Fruit fly (Drosophila melanogaster) whole organism, embryonic: ENCODE results near the gene CG10512.

Source experiments
- Bdp1 ChIP-seq: fragments of 200-800 bp; sonication (Bioruptor generic); optimal IDR thresholded peaks from 3 replicates; lab custom pipeline; 2016; ENCODE audit warnings: missing biosample characterization, missing genetic modification characterization
- BtbVII ChIP-seq: fragments of 200-800 bp; sonication (Bioruptor generic); optimal IDR thresholded peaks from 3 replicates; lab custom pipeline; 2017; ENCODE audit warnings: missing biosample characterization, mild to moderate bottlenecking, missing genetic modification characterization
- Bteb2 ChIP-seq: fragments of 200-800 bp; sonication (Bioruptor generic); optimal IDR thresholded peaks from 2 replicates; lab custom pipeline; 2016; ENCODE audit warnings: missing biosample characterization, missing genetic modification characterization
- CG10979 ChIP-seq: fragments of 200-800 bp; sonication (Bioruptor generic); optimal IDR thresholded peaks from 2 replicates; lab custom pipeline; 2018; ENCODE audit warnings: missing biosample characterization, mild to moderate bottlenecking, missing genetic modification characterization, moderate library complexity
- CG11247 ChIP-seq: fragments of 200-800 bp; sonication (Bioruptor generic); IDR thresholded peaks from 2 replicates; pipeline ENCODE4 v1.3.6; 2022; ENCODE audit warnings: missing biosample characterization, missing genetic modification characterization
- CG12219 ChIP-seq: fragments of 200-800 bp; sonication (Bioruptor generic); optimal IDR thresholded peaks from 3 replicates; lab custom pipeline; 2018; ENCODE audit warnings: missing biosample characterization, mild to moderate bottlenecking, missing genetic modification characterization
- CG13123 ChIP-seq: fragments of 200-800 bp; sonication (Bioruptor generic); optimal IDR thresholded peaks from 2 replicates; lab custom pipeline; 2016; ENCODE audit warnings: missing biosample characterization, missing genetic modification characterization
- CG13287 ChIP-seq: fragments of 200-800 bp; sonication (Bioruptor generic); IDR thresholded peaks from 2 replicates; pipeline ENCODE4 v1.3.6; 2022; ENCODE audit warnings: missing biosample characterization, missing genetic modification characterization; ENCODE audit not compliant: partially characterized antibody
- CG13624 ChIP-seq: fragments of 200-800 bp; sonication (Bioruptor generic); optimal IDR thresholded peaks from 2 replicates; lab custom pipeline; 2016; ENCODE audit warnings: missing biosample characterization, missing genetic modification characterization
- CG15479 ChIP-seq: fragments of 200-800 bp; sonication (Bioruptor generic); optimal IDR thresholded peaks from 3 replicates; lab custom pipeline; 2019; ENCODE audit warnings: missing biosample characterization, mild to moderate bottlenecking, missing genetic modification characterization, moderate library complexity
- CG16779 ChIP-seq: fragments of 200-800 bp; sonication (Bioruptor generic); IDR thresholded peaks from 2 replicates; pipeline ENCODE4 v1.3.6; 2022; ENCODE audit warnings: missing biosample characterization, missing genetic modification characterization
- CG16815 ChIP-seq: fragments of 200-800 bp; sonication (Bioruptor generic); optimal IDR thresholded peaks from 3 replicates; lab custom pipeline; 2017; ENCODE audit warnings: missing biosample characterization, mild to moderate bottlenecking, missing genetic modification characterization
- CG17802 ChIP-seq: fragments of 200-800 bp; sonication (Bioruptor generic); optimal IDR thresholded peaks from 2 replicates; lab custom pipeline; 2018; ENCODE audit warnings: missing biosample characterization, mild to moderate bottlenecking, missing genetic modification characterization, moderate library complexity
- CG1792 ChIP-seq: fragments of 200-800 bp; sonication (Bioruptor generic); optimal IDR thresholded peaks from 2 replicates; lab custom pipeline; 2016; ENCODE audit warnings: missing biosample characterization, missing genetic modification characterization
- CG2129 ChIP-seq: fragments of 200-800 bp; sonication (Bioruptor generic); IDR thresholded peaks from 2 replicates; pipeline ENCODE4 v1.3.6; 2022; ENCODE audit warnings: missing biosample characterization, missing genetic modification characterization; ENCODE audit not compliant: partially characterized antibody
- CG2875 ChIP-seq: fragments of 200-800 bp; sonication (Bioruptor generic); optimal IDR thresholded peaks from 2 replicates; lab custom pipeline; 2017; ENCODE audit warnings: missing biosample characterization, mild to moderate bottlenecking, missing genetic modification characterization, missing genetic modification reagents
- CG33213 ChIP-seq: fragments of 200-800 bp; sonication (Bioruptor generic); optimal IDR thresholded peaks from 3 replicates; lab custom pipeline; 2016; ENCODE audit warnings: missing biosample characterization, missing genetic modification characterization
- CG33557 ChIP-seq: fragments of 200-800 bp; sonication (Bioruptor generic); optimal IDR thresholded peaks from 2 replicates; lab custom pipeline; 2019; ENCODE audit warnings: missing biosample characterization, mild to moderate bottlenecking, missing genetic modification characterization, moderate library complexity
- CG3726 ChIP-seq: fragments of 200-800 bp; sonication (Bioruptor generic); IDR thresholded peaks from 3 replicates; pipeline ENCODE4, ENCODE4 v1.3.6; 2022; ENCODE audit warnings: missing biosample characterization, missing genetic modification characterization
- CG6854 ChIP-seq: fragments of 200-800 bp; sonication (Bioruptor generic); optimal IDR thresholded peaks from 3 replicates; lab custom pipeline; 2017; ENCODE audit warnings: missing biosample characterization, mild to moderate bottlenecking, missing genetic modification characterization
- CG7372 ChIP-seq: fragments of 200-800 bp; sonication (Bioruptor generic); IDR thresholded peaks from 2 replicates; pipeline ENCODE4 v1.3.6; 2022; ENCODE audit warnings: missing biosample characterization, missing genetic modification characterization
- CHES-1-like ChIP-seq: fragments of 200-800 bp; sonication (Bioruptor generic); optimal IDR thresholded peaks from 2 replicates; lab custom pipeline; 2016; ENCODE audit warnings: missing biosample characterization, missing genetic modification characterization
- Dbx ChIP-seq: fragments of 200-800 bp; sonication (Bioruptor generic); IDR thresholded peaks from 3 replicates; pipeline ENCODE4 v1.3.6; 2022; ENCODE audit warnings: missing biosample characterization, missing genetic modification characterization
- Dip2 ChIP-seq: fragments of 200-800 bp; sonication (Bioruptor generic); IDR thresholded peaks from 2 replicates; pipeline ENCODE4 v1.3.6; 2022; ENCODE audit warnings: missing biosample characterization, missing genetic modification characterization
- Doc2 ChIP-seq: fragments of 200-800 bp; sonication (Bioruptor generic); IDR thresholded peaks from 2 replicates; pipeline ENCODE4 v1.3.6; 2022; ENCODE audit warnings: missing biosample characterization, missing genetic modification characterization
- E2f2 ChIP-seq: fragments of 200-800 bp; sonication (Bioruptor generic); IDR thresholded peaks from 2 replicates; pipeline ENCODE4 v1.3.6; 2022; ENCODE audit warnings: missing biosample characterization, missing genetic modification characterization
- Ets97D ChIP-seq: fragments of 200-800 bp; sonication (Bioruptor generic); optimal IDR thresholded peaks from 3 replicates; lab custom pipeline; 2016; ENCODE audit warnings: missing biosample characterization, missing genetic modification characterization
- Hmr ChIP-seq: fragments of 200-800 bp; sonication (Bioruptor generic); optimal IDR thresholded peaks from 3 replicates; lab custom pipeline; 2017; ENCODE audit warnings: mild to moderate bottlenecking, missing biosample characterization, missing genetic modification reagents, missing genetic modification characterization
- Lim3 ChIP-seq: fragments of 200-800 bp; sonication (Bioruptor generic); IDR thresholded peaks from 2 replicates; pipeline ENCODE4 v1.3.6; 2022; ENCODE audit warnings: missing biosample characterization, missing genetic modification characterization
- Oli ChIP-seq: fragments of 200-800 bp; sonication (Bioruptor generic); optimal IDR thresholded peaks from 2 replicates; lab custom pipeline; 2018; ENCODE audit warnings: missing biosample characterization, mild to moderate bottlenecking, missing genetic modification characterization, moderate library complexity
- Sin3A ChIP-seq: fragments of >200 bp; optimal IDR thresholded peaks from 2 replicates; lab custom pipeline; 2018
- Xbp1 ChIP-seq: fragments of 200-800 bp; sonication (Bioruptor generic); optimal IDR thresholded peaks from 3 replicates; lab custom pipeline; 2016; ENCODE audit warnings: missing biosample characterization, mild to moderate bottlenecking, missing genetic modification characterization
- ase ChIP-seq: fragments of 200-800 bp; sonication (Bioruptor generic); IDR thresholded peaks from 3 replicates; pipeline ENCODE4 v1.3.6; 2022; ENCODE audit warnings: missing biosample characterization, missing genetic modification characterization
- br ChIP-seq: fragments of >200 bp; optimal IDR thresholded peaks from 2 replicates; lab custom pipeline; 2017
- cato ChIP-seq: fragments of 200-800 bp; sonication (Bioruptor generic); optimal IDR thresholded peaks from 2 replicates; lab custom pipeline; 2016; ENCODE audit warnings: missing biosample characterization, missing genetic modification characterization, borderline replicate concordance
- cg ChIP-seq: fragments of 200-800 bp; sonication (Bioruptor generic); optimal IDR thresholded peaks from 3 replicates; lab custom pipeline; 2019; ENCODE audit warnings: missing biosample characterization, mild to moderate bottlenecking, missing genetic modification characterization, moderate library complexity
- chm ChIP-seq: fragments of 200-800 bp; sonication (Bioruptor generic); IDR thresholded peaks from 2 replicates; pipeline ENCODE4 v1.3.6; 2022; ENCODE audit warnings: missing biosample characterization, missing genetic modification characterization
- dm ChIP-seq: fragments of 200-800 bp; sonication (Bioruptor generic); optimal IDR thresholded peaks from 3 replicates; lab custom pipeline; 2016; ENCODE audit warnings: missing biosample characterization, missing genetic modification characterization
- ftz-f1 ChIP-seq: fragments of 200-800 bp; sonication (Bioruptor generic); optimal IDR thresholded peaks from 2 replicates; lab custom pipeline; 2016; ENCODE audit warnings: missing biosample characterization, missing genetic modification characterization
- jigr1 ChIP-seq: fragments of 200-800 bp; sonication (Bioruptor generic); IDR thresholded peaks from 3 replicates; pipeline ENCODE4 v1.3.6; 2022; ENCODE audit warnings: missing biosample characterization, missing genetic modification characterization
- jing ChIP-seq: fragments of 200-800 bp; sonication (Bioruptor generic); optimal IDR thresholded peaks from 2 replicates; lab custom pipeline; 2018; ENCODE audit warnings: missing biosample characterization, mild to moderate bottlenecking, missing genetic modification characterization
- kni ChIP-seq: fragments of 200-800 bp; sonication (Bioruptor generic); optimal IDR thresholded peaks from 3 replicates; lab custom pipeline; 2017; ENCODE audit warnings: mild to moderate bottlenecking, missing biosample characterization, missing genetic modification reagents, missing genetic modification characterization
- maf-S ChIP-seq: fragments of 200-800 bp; sonication (Bioruptor generic); optimal IDR thresholded peaks from 2 replicates; lab custom pipeline; 2016; ENCODE audit warnings: missing biosample characterization, missing genetic modification characterization
- mirr ChIP-seq: fragments of 200-800 bp; sonication (Bioruptor generic); optimal IDR thresholded peaks from 3 replicates; lab custom pipeline; 2018; ENCODE audit warnings: missing biosample characterization, mild to moderate bottlenecking, missing genetic modification characterization
- nmo ChIP-seq: fragments of 200-800 bp; sonication (Bioruptor generic); optimal IDR thresholded peaks from 2 replicates; lab custom pipeline; 2018; ENCODE audit warnings: missing biosample characterization, mild to moderate bottlenecking, missing genetic modification characterization, moderate library complexity
- pan ChIP-seq, 4 experiments: fragments of >200 bp in 3 of 4; fragments of 200-800 bp in 1 of 4; sonication (Bioruptor generic) in 1 of 4; optimal IDR thresholded peaks in 3 of 4; IDR thresholded peaks in 1 of 4; 2 replicates each; pipeline versions ENCODE4 v1.3.6 to Lab custom; 2017 to 2022; ENCODE audit warnings: missing biosample characterization in 2 of 4, missing genetic modification characterization in 2 of 4, mixed read lengths in 1 of 4
- pb ChIP-seq: fragments of 200-800 bp; sonication (Bioruptor generic); optimal IDR thresholded peaks from 3 replicates; lab custom pipeline; 2016; ENCODE audit warnings: missing biosample characterization, missing genetic modification characterization
- run ChIP-seq: fragments of 200-800 bp; sonication (Bioruptor generic); optimal IDR thresholded peaks from 3 replicates; lab custom pipeline; 2018; ENCODE audit warnings: missing biosample characterization, mild to moderate bottlenecking, missing genetic modification characterization
- sd ChIP-seq: fragments of 200-800 bp; sonication (Bioruptor generic); optimal IDR thresholded peaks from 3 replicates; lab custom pipeline; 2018; ENCODE audit warnings: missing biosample characterization, mild to moderate bottlenecking, missing genetic modification characterization, moderate library complexity
- tgo ChIP-seq: fragments of 200-800 bp; sonication (Bioruptor generic); IDR thresholded peaks from 3 replicates; pipeline ENCODE4 v1.3.6; 2022; ENCODE audit warnings: missing biosample characterization, missing genetic modification characterization
- toy ChIP-seq: fragments of 200-800 bp; sonication (Bioruptor generic); IDR thresholded peaks from 2 replicates; pipeline ENCODE4 v1.3.6; 2022; ENCODE audit warnings: missing biosample characterization, missing genetic modification characterization
- z ChIP-seq: fragments of 200-800 bp; sonication (Bioruptor generic); IDR thresholded peaks from 3 replicates; pipeline ENCODE4 v1.3.6; 2022; ENCODE audit warnings: missing biosample characterization, missing genetic modification characterization

The CG10512 gene

DNA sequence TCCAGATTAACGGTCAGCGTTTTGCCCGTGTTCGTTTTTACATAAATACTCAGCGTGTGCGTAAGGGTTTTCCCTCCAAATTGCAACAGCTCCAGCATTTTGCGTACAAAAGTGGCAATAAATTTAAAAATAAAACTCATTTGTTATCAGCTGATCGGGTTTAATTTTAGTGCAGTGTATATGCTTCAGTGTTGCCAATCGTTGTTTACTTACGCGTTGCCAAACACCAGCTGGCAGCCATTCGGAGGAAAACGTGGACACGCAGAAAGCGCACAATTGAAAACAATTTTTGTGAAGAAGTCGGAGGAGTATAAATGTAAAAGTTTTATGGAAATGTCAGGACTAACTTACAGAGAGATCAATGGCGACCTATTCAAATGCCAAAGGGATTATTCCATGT is 6.2 kb upstream of the CG10512 start, which contains the start of the genes Targ3 and park (continued):
- TF ChIP-seq Lim3 (GFP tag; lab: Robert Waterston, UW) (no peak), CG2129 (GFP tag; lab: Robert Waterston, UW) (no peak), CG33213 (GFP tag; lab: Kevin White, UChicago) (peak; percentile 32), sd (tag; lab: Kevin White, UChicago) (no peak), kni (GFP tag; lab: Kevin White, UChicago) (no peak), maf-S (GFP tag; lab: Kevin White, UChicago) (peak; percentile 13), cato (no peak), CG16815 (GFP tag; lab: Kevin White, UChicago) (no peak), CG33557 (no peak), Hmr (peak; percentile 49), CG15479 (GFP tag; lab: Kevin White, UChicago) (no peak), Dip2 (GFP tag; lab: Robert Waterston, UW) (no peak), BtbVII (GFP tag; lab: Kevin White, UChicago) (no peak), chm (GFP tag; lab: Robert Waterston, UW) (no peak), ftz-f1 (GFP tag; lab: Kevin White, UChicago) (no peak), Dbx (GFP tag; lab: Robert Waterston, UW) (0 out of 3 replicates have a peak, but pooled peaks have one; percentile 40), dm (GFP tag; lab: Kevin White, UChicago) (peak; percentile 34), br (lab: Kevin White, UChicago) (no peak), CG12219 (no peak), CG13123 (GFP tag; lab: Kevin White, UChicago) (peak; percentile 10), CG13287 (peak; percentile 49), Oli (tag; lab: Kevin White, UChicago) (no peak), toy (GFP tag; lab: Robert Waterston, UW) (no peak), CG1792 (GFP tag; lab: Kevin White, UChicago) (no peak), CG2875 (no peak), run (tag; lab: Kevin White, UChicago) (no peak), ase (no peak), CG16779 (no peak), CG11247 (GFP tag; lab: Robert Waterston, UW) (no peak), Ets97D (GFP tag; lab: Kevin White, UChicago) (peak; percentile 53), tgo (GFP tag; lab: Robert Waterston, UW) (no peak), Xbp1 (GFP tag; lab: Kevin White, UChicago) (peak; percentile 60), cg (GFP tag; lab: Kevin White, UChicago) (no peak), Bdp1 (GFP tag; lab: Kevin White, UChicago) (peak; percentile 2), Bteb2 (peak; percentile 19), Sin3A (peak; percentile 42), nmo (GFP tag; lab: Kevin White, UChicago) (peak; percentile 7), pb (GFP tag; lab: Kevin White, UChicago) (no peak), CG7372 (GFP tag; lab: Robert Waterston, UW) (no peak), jigr1 (GFP tag; lab: Robert Waterston, UW) (no peak), mirr (GFP tag; lab: Kevin White, UChicago) (peak; percentile 40), jing (GFP tag; lab: Kevin White, UChicago) (no peak), CG6854 (no peak), CG10979 (peak; percentile 1), CG17802 (tag; lab: Kevin White, UChicago) (no peak), E2f2 (GFP tag; lab: Robert Waterston, UW) (peak; percentile 90), CG13624 (GFP tag; lab: Kevin White, UChicago) (no peak), Doc2 (GFP tag; lab: Robert Waterston, UW) (no peak), pan (optimal IDR thresholded peaks at IDR 0.05; lab: Kevin White, UChicago) (no peak), pan (GFP tag; optimal IDR thresholded peaks at IDR 0.05 in 1 of 2, IDR thresholded peaks at IDR 0.05 in 1 of 2) (peak in 1 of 2 experiments; percentile 22), CHES-1-like (GFP tag; lab: Kevin White, UChicago) (peak; percentile 28), z (no peak), CG3726 (no peak)
